Worm (Caenorhabditis elegans): Measurements from ENCODE around the gene srlf-9.

Gene srlf-9

DNA sequence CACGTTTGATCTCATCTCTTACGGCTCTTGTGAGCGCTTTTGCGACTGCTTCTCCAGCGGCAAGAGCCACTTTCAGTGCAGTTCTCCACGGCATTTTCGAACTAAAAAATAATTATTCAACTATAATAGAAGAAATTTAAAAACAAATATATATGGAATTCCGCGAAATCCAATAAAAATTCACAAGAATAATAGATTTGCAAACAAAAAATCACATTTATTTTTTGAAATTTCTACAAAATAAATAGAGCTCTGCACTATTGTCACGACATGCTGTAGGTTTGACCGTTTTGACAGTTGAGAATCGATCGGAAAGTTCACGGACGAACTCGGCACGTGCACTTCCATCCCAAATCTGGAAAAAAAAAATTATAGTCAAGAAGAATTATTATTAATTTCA lies 34.0 kb upstream of the srlf-9 start, which contains the start of gene F45G2.8:
F45G2.8 (minus strand) TSS at position 101 of the 400 bp plus-strand sequence.
- TF ChIP-seq crh-2 (tag; optimal IDR thresholded peaks at IDR 0.05) (no peak), lin-13 (GFP tag; optimal IDR thresholded peaks at IDR 0.05) (no peak), skn-1 (tag; optimal IDR thresholded peaks at IDR 0.05) (no peak), elt-1 (tag; optimal IDR thresholded peaks at IDR 0.05) (no peak), lin-11 (tag; optimal IDR thresholded peaks at IDR 0.05) (no peak), nhr-11 (tag; optimal IDR thresholded peaks at IDR 0.05) (no peak), C34F6.9 (tag; optimal IDR thresholded peaks at IDR 0.05) (no peak), blmp-1 (tag; optimal IDR thresholded peaks at IDR 0.05; ENCODE audit: insufficient read depth) (no peak), dmd-4 (tag; optimal IDR thresholded peaks at IDR 0.05) (no peak)

DNA sequence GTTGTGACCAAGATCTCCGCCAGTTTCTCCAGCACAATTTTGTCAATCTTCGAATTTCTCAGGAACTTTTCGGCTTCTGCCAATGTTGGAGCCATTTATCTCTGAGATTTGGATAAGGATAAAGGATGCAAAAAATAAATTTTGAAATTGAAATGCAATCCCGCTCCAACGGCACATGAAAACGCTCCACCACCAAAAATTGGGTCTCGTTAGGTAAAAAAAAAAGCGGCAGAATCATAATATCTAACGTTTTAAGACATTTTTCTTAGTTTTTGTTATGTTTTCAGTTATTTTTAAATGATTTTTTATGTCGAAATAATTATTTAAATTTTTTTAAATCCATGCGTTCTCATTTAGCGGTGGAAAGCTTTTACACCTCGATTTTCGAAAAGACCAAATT lies 32.8 kb upstream of the srlf-9 start, which contains the start of gene F45G2.7:
F45G2.7 (minus strand) TSS at position 101 of the 400 bp plus-strand sequence.
- TF ChIP-seq mbf-1 (tag; optimal IDR thresholded peaks at IDR 0.05) (no peak), lsy-2 (tag; optimal IDR thresholded peaks at IDR 0.05) (no peak), nhr-77 (tag; optimal IDR thresholded peaks at IDR 0.05) (no peak), sem-4 (tag; optimal IDR thresholded peaks at IDR 0.05) (no peak), aly-2 (tag; optimal IDR thresholded peaks at IDR 0.05) (no peak), nhr-6 (tag; optimal IDR thresholded peaks at IDR 0.05) (no peak)

DNA sequence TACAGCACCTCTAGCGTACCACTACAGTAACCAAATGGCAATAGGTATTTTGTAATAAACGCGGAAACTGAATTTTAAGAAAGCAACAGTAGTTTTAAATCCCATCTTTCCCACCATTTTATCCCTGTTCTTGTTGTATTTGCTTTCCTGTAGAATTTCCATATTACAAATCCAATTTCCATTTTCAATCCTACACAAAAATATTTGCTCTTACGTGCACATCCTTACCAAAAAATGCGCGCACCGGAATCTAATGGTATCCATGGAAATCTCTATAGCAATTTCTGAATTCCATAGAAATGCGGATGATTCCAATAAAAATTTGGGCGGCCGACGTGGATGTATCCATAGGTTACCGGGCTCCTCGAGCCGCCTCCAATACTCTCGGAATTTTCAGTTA lies 28.6 kb upstream of the srlf-9 start, which contains the start of gene trf-1:
trf-1 (plus strand) TSS at position 301 of the 400 bp plus-strand sequence.
- no peak for TF ChIP-seq nhr-12 (tag; optimal IDR thresholded peaks at IDR 0.05)
- no peak for TF ChIP-seq blmp-1 (tag; optimal IDR thresholded peaks at IDR 0.05; ENCODE audit: insufficient read depth)
- no peak for TF ChIP-seq Y55F3AM.14 (GFP tag; optimal IDR thresholded peaks at IDR 0.05)
- TF ChIP-seq zag-1 (tag; optimal IDR thresholded peaks at IDR 0.05): no peak
- no peak for TF ChIP-seq nhr-11 (tag; optimal IDR thresholded peaks at IDR 0.05)
- TF ChIP-seq ztf-11 (tag; optimal IDR thresholded peaks at IDR 0.05): no peak
- no peak for TF ChIP-seq lin-11 (tag; optimal IDR thresholded peaks at IDR 0.05)
- no peak for TF ChIP-seq dmd-4 (tag; optimal IDR thresholded peaks at IDR 0.05)
- TF ChIP-seq nhr-77 (tag; optimal IDR thresholded peaks at IDR 0.05): no peak
- no peak for TF ChIP-seq nhr-25 (tag; optimal IDR thresholded peaks at IDR 0.05)
- TF ChIP-seq mbf-1 (tag; optimal IDR thresholded peaks at IDR 0.05): no peak

DNA sequence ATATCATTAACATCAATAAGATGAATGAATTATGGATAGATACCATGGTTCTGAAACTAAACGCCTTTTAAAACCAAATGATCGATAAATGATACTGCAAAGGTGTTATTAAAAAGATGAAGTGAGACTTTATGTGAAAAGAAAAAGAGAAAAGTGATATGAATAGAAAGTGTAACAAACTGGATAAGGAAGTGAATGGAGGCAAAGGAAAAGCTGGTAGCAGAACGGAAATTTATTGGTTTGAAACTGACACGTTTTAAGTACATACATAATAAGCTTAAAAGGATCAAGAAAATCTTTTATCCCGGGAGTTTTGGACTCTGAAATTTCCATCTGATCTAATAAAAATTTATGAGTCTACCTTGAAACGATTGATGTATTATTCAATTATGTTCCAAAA lies 28.1 kb upstream of the srlf-9 start, which contains the start of gene bli-5:
bli-5 (minus strand) TSS at position 101 of the 400 bp plus-strand sequence.
- TF ChIP-seq mab-5 (tag; optimal IDR thresholded peaks at IDR 0.05) (no peak), unc-62 (GFP tag; optimal IDR thresholded peaks at IDR 0.05) (no peak), nhr-21 (tag; optimal IDR thresholded peaks at IDR 0.05) (no peak), ceh-16 (tag; optimal IDR thresholded peaks at IDR 0.05) (no peak), ceh-82 (tag; optimal IDR thresholded peaks at IDR 0.05) (no peak), ama-1 (optimal IDR thresholded peaks at IDR 0.05) (no peak), lsy-2 (tag; optimal IDR thresholded peaks at IDR 0.05) (no peak), ztf-4 (tag; optimal IDR thresholded peaks at IDR 0.05) (no peak), blmp-1 (tag; optimal IDR thresholded peaks at IDR 0.05; ENCODE audit: insufficient read depth) (no peak)

DNA sequence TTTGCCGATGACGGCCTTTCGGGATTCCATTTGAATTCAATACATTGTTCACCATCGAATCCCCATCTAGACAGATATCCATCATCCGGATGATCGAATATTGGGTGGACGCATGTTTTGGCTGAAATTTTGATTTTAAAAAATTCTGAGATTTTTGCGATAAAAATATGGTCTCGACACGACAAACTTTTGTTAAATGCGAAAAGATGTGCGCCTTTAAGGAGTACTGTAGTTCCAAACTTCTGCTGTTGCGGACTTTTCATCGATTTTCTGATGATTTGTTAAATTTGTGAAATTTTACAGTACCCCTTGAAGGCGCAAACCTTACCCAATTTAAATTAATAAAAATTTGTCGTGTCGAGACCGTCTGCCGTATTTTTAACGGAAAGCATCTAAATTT lies 26.2 kb upstream of the srlf-9 start:
- TF ChIP-seq Y55F3AM.14 (GFP tag; optimal IDR thresholded peaks at IDR 0.05): no peak
- no peak for TF ChIP-seq alr-1 (tag; optimal IDR thresholded peaks at IDR 0.05)
- TF ChIP-seq fos-1 (tag; optimal IDR thresholded peaks at IDR 0.05): no peak
- no peak for TF ChIP-seq skn-1 (tag; optimal IDR thresholded peaks at IDR 0.05)
- no peak for TF ChIP-seq crh-2 (tag; optimal IDR thresholded peaks at IDR 0.05)
- TF ChIP-seq ama-1 (optimal IDR thresholded peaks at IDR 0.05): no peak
- no peak for TF ChIP-seq ztf-4 (tag; optimal IDR thresholded peaks at IDR 0.05)
- no peak for TF ChIP-seq sma-3 (GFP tag; optimal IDR thresholded peaks at IDR 0.05)
- no peak for TF ChIP-seq gmeb-1 (tag; optimal IDR thresholded peaks at IDR 0.05)
- no peak for TF ChIP-seq elt-3 (tag; optimal IDR thresholded peaks at IDR 0.05)
- no peak for TF ChIP-seq elt-1 (tag; optimal IDR thresholded peaks at IDR 0.05)
- TF ChIP-seq lin-13 (GFP tag; optimal IDR thresholded peaks at IDR 0.05): no peak
- no peak for TF ChIP-seq sma-9 (GFP tag; optimal IDR thresholded peaks at IDR 0.05)
- no peak for TF ChIP-seq sma-9 (tag; optimal IDR thresholded peaks at IDR 0.05)
- no peak for TF ChIP-seq nhr-21 (tag; optimal IDR thresholded peaks at IDR 0.05)
- TF ChIP-seq blmp-1 (tag; optimal IDR thresholded peaks at IDR 0.05; ENCODE audit: insufficient read depth): no peak
- TF ChIP-seq nhr-10 (tag; optimal IDR thresholded peaks at IDR 0.05): no peak
- no peak for TF ChIP-seq lin-39 (tag; optimal IDR thresholded peaks at IDR 0.05)
- no peak for TF ChIP-seq nhr-129 (tag; optimal IDR thresholded peaks at IDR 0.05)

Measured in whole organism, L2 larva.